Fruit fly (Drosophila melanogaster) whole organism, embryonic: Measurements from ENCODE around the gene Ugt35E2.

Source experiments
- Bteb2 ChIP-seq: fragments of 200-800 bp; sonication (Bioruptor generic); optimal IDR thresholded peaks from 2 replicates; lab custom pipeline; 2016; ENCODE audit warnings: missing biosample characterization, missing genetic modification characterization
- CG10147 ChIP-seq: fragments of 200-800 bp; sonication (Bioruptor generic); optimal IDR thresholded peaks from 2 replicates; lab custom pipeline; 2019; ENCODE audit warnings: missing biosample characterization, mild to moderate bottlenecking, missing genetic modification characterization, moderate library complexity
- CG10543 ChIP-seq: fragments of 200-800 bp; sonication (Bioruptor generic); optimal IDR thresholded peaks from 3 replicates; lab custom pipeline; 2017; ENCODE audit warnings: missing biosample characterization, mild to moderate bottlenecking, missing genetic modification characterization, moderate library complexity
- CG15269 ChIP-seq: fragments of 200-800 bp; sonication (Bioruptor generic); optimal IDR thresholded peaks from 2 replicates; lab custom pipeline; 2018; ENCODE audit warnings: missing biosample characterization, mild to moderate bottlenecking, missing genetic modification characterization, moderate library complexity
- CG16813 ChIP-seq: fragments of 200-800 bp; sonication (Bioruptor generic); IDR thresholded peaks from 3 replicates; pipeline ENCODE4 v1.3.6; 2022; ENCODE audit warnings: missing biosample characterization, missing genetic modification characterization; ENCODE audit not compliant: partially characterized antibody
- CG17568 ChIP-seq: fragments of 200-800 bp; sonication (Bioruptor generic); optimal IDR thresholded peaks from 2 replicates; lab custom pipeline; 2018; ENCODE audit warnings: missing biosample characterization, mild to moderate bottlenecking, missing genetic modification characterization, moderate library complexity
- CG2712 ChIP-seq: fragments of 200-800 bp; optimal IDR thresholded peaks from 3 replicates; lab custom pipeline; 2019; ENCODE audit warnings: missing biosample characterization, mild to moderate bottlenecking, missing genetic modification characterization, moderate library complexity
- CG30403 ChIP-seq: fragments of 200-800 bp; sonication (Bioruptor generic); optimal IDR thresholded peaks from 3 replicates; lab custom pipeline; 2016; ENCODE audit warnings: missing biosample characterization, missing genetic modification characterization
- CG32532 ChIP-seq: fragments of 200-800 bp; sonication (Bioruptor generic); IDR thresholded peaks from 2 replicates; pipeline ENCODE4 v1.3.6; 2022; ENCODE audit warnings: missing biosample characterization, missing genetic modification characterization
- CG6765 ChIP-seq: fragments of 200-800 bp; sonication (Bioruptor generic); optimal IDR thresholded peaks from 3 replicates; lab custom pipeline; 2017; ENCODE audit warnings: missing biosample characterization, mild to moderate bottlenecking, missing genetic modification characterization
- CG6813 ChIP-seq: fragments of 200-800 bp; sonication (Bioruptor generic); optimal IDR thresholded peaks from 2 replicates; lab custom pipeline; 2017; ENCODE audit warnings: missing biosample characterization, missing genetic modification characterization, mild to moderate bottlenecking, moderate library complexity, missing genetic modification reagents
- CG8089 ChIP-seq: fragments of 200-800 bp; sonication (Bioruptor generic); optimal IDR thresholded peaks from 3 replicates; lab custom pipeline; 2016; ENCODE audit warnings: missing biosample characterization, missing genetic modification characterization
- CG8924 ChIP-seq: fragments of 200-800 bp; optimal IDR thresholded peaks from 3 replicates; lab custom pipeline; 2019; ENCODE audit warnings: missing biosample characterization, mild to moderate bottlenecking, missing genetic modification characterization, moderate library complexity
- CrebB ChIP-seq: fragments of 200-800 bp; sonication (Bioruptor generic); optimal IDR thresholded peaks from 3 replicates; lab custom pipeline; 2018; ENCODE audit warnings: missing biosample characterization, mild to moderate bottlenecking, missing genetic modification characterization
- Dip2 ChIP-seq: fragments of 200-800 bp; sonication (Bioruptor generic); IDR thresholded peaks from 2 replicates; pipeline ENCODE4 v1.3.6; 2022; ENCODE audit warnings: missing biosample characterization, missing genetic modification characterization
- E2f1 ChIP-seq: fragments of 200-800 bp; sonication (Bioruptor generic); IDR thresholded peaks from 2 replicates; pipeline ENCODE4 v1.3.6; 2022; ENCODE audit warnings: missing biosample characterization, missing genetic modification characterization
- Hey ChIP-seq: fragments of 200-800 bp; sonication (Bioruptor generic); optimal IDR thresholded peaks from 3 replicates; lab custom pipeline; 2018; ENCODE audit warnings: missing biosample characterization, mild to moderate bottlenecking, missing genetic modification characterization
- Mes4 ChIP-seq: fragments of 200-800 bp; sonication (Bioruptor generic); optimal IDR thresholded peaks from 2 replicates; lab custom pipeline; 2016; ENCODE audit warnings: missing biosample characterization, missing genetic modification characterization
- NC2β ChIP-seq: fragments of 200-800 bp; sonication (Bioruptor generic); optimal IDR thresholded peaks from 2 replicates; lab custom pipeline; 2016; ENCODE audit warnings: missing biosample characterization, missing genetic modification characterization
- PHDP ChIP-seq: fragments of 200-800 bp; sonication (Bioruptor generic); optimal IDR thresholded peaks from 3 replicates; lab custom pipeline; 2018; ENCODE audit warnings: missing biosample characterization, mild to moderate bottlenecking, missing genetic modification characterization, moderate library complexity
- Stat92E ChIP-seq, 3 experiments: fragments of >200 bp in 2 of 3; fragments of 200-800 bp in 1 of 3; sonication (Bioruptor generic) in 1 of 3; optimal IDR thresholded peaks; 2 replicates each; lab custom pipeline; 2017 to 2019; ENCODE audit warnings: missing biosample characterization in 3 of 3, missing genetic modification characterization in 3 of 3, mild to moderate bottlenecking in 1 of 3, moderate library complexity in 1 of 3
- TFAM ChIP-seq: fragments of 200-800 bp; sonication (Bioruptor generic); optimal IDR thresholded peaks from 2 replicates; lab custom pipeline; 2017; ENCODE audit warnings: missing biosample characterization, missing genetic modification characterization, inconsistent platforms
- Xrp1 ChIP-seq: fragments of 200-800 bp; sonication (Bioruptor generic); IDR thresholded peaks from 2 replicates; pipeline ENCODE4 v1.3.6; 2022; ENCODE audit warnings: missing biosample characterization, missing genetic modification characterization
- ap ChIP-seq: fragments of 200-800 bp; sonication (Bioruptor generic); IDR thresholded peaks from 2 replicates; pipeline ENCODE4 v1.3.6; 2022; ENCODE audit warnings: missing biosample characterization, missing genetic modification characterization
- ash1 ChIP-seq: fragments of 200-800 bp; sonication (Bioruptor generic); optimal IDR thresholded peaks from 2 replicates; lab custom pipeline; 2018; ENCODE audit warnings: missing biosample characterization, mild to moderate bottlenecking, missing genetic modification characterization
- az2 ChIP-seq: fragments of 200-800 bp; sonication (Bioruptor generic); optimal IDR thresholded peaks from 3 replicates; lab custom pipeline; 2016; ENCODE audit warnings: missing biosample characterization, missing genetic modification characterization
- bigmax ChIP-seq: fragments of 200-800 bp; sonication (Bioruptor generic); optimal IDR thresholded peaks from 2 replicates; lab custom pipeline; 2018; ENCODE audit warnings: missing biosample characterization, mild to moderate bottlenecking, missing genetic modification characterization
- btn ChIP-seq: fragments of 200-800 bp; sonication (Bioruptor generic); optimal IDR thresholded peaks from 2 replicates; lab custom pipeline; 2016; ENCODE audit warnings: missing biosample characterization, missing genetic modification characterization
- cwo ChIP-seq: fragments of 200-800 bp; sonication (Bioruptor generic); optimal IDR thresholded peaks from 3 replicates; lab custom pipeline; 2017; ENCODE audit warnings: missing biosample characterization, missing genetic modification characterization, mild to moderate bottlenecking, moderate library complexity, missing genetic modification reagents
- dan ChIP-seq: fragments of 200-800 bp; sonication (Bioruptor generic); IDR thresholded peaks from 2 replicates; pipeline ENCODE4 v1.3.6; 2022; ENCODE audit warnings: missing biosample characterization, missing genetic modification characterization
- dpn ChIP-seq, 2 experiments: fragments of 200-800 bp; sonication (Bioruptor generic); optimal IDR thresholded peaks; 3 replicates each; lab custom pipeline; 2016; ENCODE audit warnings: missing biosample characterization in 2 of 2, missing genetic modification characterization in 2 of 2
- esg ChIP-seq: fragments of 200-800 bp; sonication (Bioruptor generic); conservative IDR thresholded peaks from 2 replicates; pipeline ENCODE4 v1.3.6; 2022; ENCODE audit warnings: missing biosample characterization, missing genetic modification characterization
- fd96Cb ChIP-seq: fragments of 200-800 bp; sonication (Bioruptor generic); optimal IDR thresholded peaks from 2 replicates; lab custom pipeline; 2018; ENCODE audit warnings: missing biosample characterization, mild to moderate bottlenecking, missing genetic modification characterization, moderate library complexity
- gce ChIP-seq: fragments of 200-800 bp; sonication (Bioruptor generic); IDR thresholded peaks from 3 replicates; pipeline ENCODE4 v1.3.6; 2022; ENCODE audit warnings: missing biosample characterization, missing genetic modification characterization
- gcm ChIP-seq: fragments of 200-800 bp; sonication (Bioruptor generic); optimal IDR thresholded peaks from 2 replicates; lab custom pipeline; 2019; ENCODE audit warnings: missing biosample characterization, mild to moderate bottlenecking, missing genetic modification characterization, moderate library complexity
- gcm2 ChIP-seq: fragments of 200-800 bp; sonication (Bioruptor generic); optimal IDR thresholded peaks from 2 replicates; lab custom pipeline; 2016; ENCODE audit warnings: missing biosample characterization, missing genetic modification characterization
- gfzf ChIP-seq: fragments of 200-800 bp; sonication (Bioruptor generic); optimal IDR thresholded peaks from 2 replicates; lab custom pipeline; 2016; ENCODE audit warnings: missing biosample characterization, mild to moderate bottlenecking, missing genetic modification characterization, moderate library complexity
- gro ChIP-seq: fragments of 200-800 bp; sonication (Bioruptor generic); optimal IDR thresholded peaks from 2 replicates; lab custom pipeline; 2016; ENCODE audit warnings: missing biosample characterization, missing genetic modification characterization
- insv ChIP-seq, 2 experiments: fragments of 200-800 bp; sonication (Bioruptor generic); optimal IDR thresholded peaks; 3 replicates each; lab custom pipeline; 2016 to 2018; ENCODE audit warnings: missing biosample characterization in 2 of 2, missing genetic modification characterization in 2 of 2
- inv ChIP-seq: fragments of 200-800 bp; sonication (Bioruptor generic); IDR thresholded peaks from 2 replicates; pipeline ENCODE4 v1.3.6; 2022; ENCODE audit warnings: missing biosample characterization, missing genetic modification characterization; ENCODE audit not compliant: partially characterized antibody
- kay ChIP-seq: fragments of 200-800 bp; sonication (Bioruptor generic); optimal IDR thresholded peaks from 2 replicates; lab custom pipeline; 2016; ENCODE audit warnings: missing biosample characterization, missing genetic modification characterization
- pan ChIP-seq, 4 experiments: fragments of >200 bp in 3 of 4; fragments of 200-800 bp in 1 of 4; sonication (Bioruptor generic) in 1 of 4; optimal IDR thresholded peaks in 3 of 4; IDR thresholded peaks in 1 of 4; 2 replicates each; pipeline versions ENCODE4 v1.3.6 to Lab custom; 2017 to 2022; ENCODE audit warnings: missing biosample characterization in 2 of 4, missing genetic modification characterization in 2 of 4, mixed read lengths in 1 of 4
- pb ChIP-seq: fragments of 200-800 bp; sonication (Bioruptor generic); optimal IDR thresholded peaks from 3 replicates; lab custom pipeline; 2016; ENCODE audit warnings: missing biosample characterization, missing genetic modification characterization
- pum ChIP-seq: fragments of 200-800 bp; sonication (Bioruptor generic); optimal IDR thresholded peaks from 2 replicates; lab custom pipeline; 2016; ENCODE audit warnings: missing biosample characterization, missing genetic modification characterization
- stc ChIP-seq: fragments of 200-800 bp; sonication (Bioruptor generic); IDR thresholded peaks from 2 replicates; pipeline ENCODE4 v1.3.6; 2022; ENCODE audit warnings: missing biosample characterization, missing genetic modification characterization
- tap ChIP-seq: fragments of 200-800 bp; optimal IDR thresholded peaks from 3 replicates; lab custom pipeline; 2019; ENCODE audit warnings: missing biosample characterization, mild to moderate bottlenecking, missing genetic modification characterization, moderate library complexity
- toy ChIP-seq: fragments of 200-800 bp; sonication (Bioruptor generic); IDR thresholded peaks from 2 replicates; pipeline ENCODE4 v1.3.6; 2022; ENCODE audit warnings: missing biosample characterization, missing genetic modification characterization
- ttk ChIP-seq: fragments of 200-800 bp; sonication (Bioruptor generic); IDR thresholded peaks from 2 replicates; pipeline ENCODE4 v2.1.2; 2022; ENCODE audit warnings: missing biosample characterization, missing genetic modification characterization
- wdn ChIP-seq: fragments of 200-800 bp; sonication (Bioruptor generic); IDR thresholded peaks from 2 replicates; pipeline ENCODE4 v1.3.6; 2022; ENCODE audit warnings: missing biosample characterization, missing genetic modification characterization
- yki ChIP-seq: fragments of >200 bp; optimal IDR thresholded peaks from 3 replicates; lab custom pipeline; 2018

Ugt35E2 gene

DNA sequence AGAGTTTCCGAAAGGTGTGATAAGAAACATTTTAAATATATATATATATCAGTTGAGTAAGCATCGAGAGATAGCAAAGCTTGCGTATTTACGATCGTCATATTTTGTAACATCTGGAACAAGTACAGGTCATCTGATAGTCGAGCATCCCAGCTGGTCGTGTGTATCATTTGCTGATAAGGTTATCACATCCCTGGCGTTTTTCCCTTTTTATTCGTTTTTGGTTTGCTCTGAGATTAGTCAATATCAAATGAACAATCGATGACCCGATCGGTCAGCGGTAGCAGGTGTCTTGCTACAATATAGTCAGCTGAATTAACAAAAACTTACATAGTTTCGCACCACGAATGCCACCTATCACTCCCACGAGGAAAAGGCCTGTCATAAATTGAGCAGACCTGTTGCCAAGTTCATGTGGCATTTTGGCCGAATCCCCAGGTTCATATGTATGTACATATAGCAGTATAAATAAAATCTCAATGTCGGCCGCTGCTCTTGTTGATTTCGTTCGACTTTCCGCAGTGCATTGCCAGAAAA lies 33.2 kb upstream of the Ugt35E2 start (continued):
- TF ChIP-seq cwo (GFP tag; lab: Kevin White, UChicago) (peak; percentile 75), CrebB (tag; lab: Kevin White, UChicago) (peak; percentile 29), wdn (0 out of 2 replicates have a peak, but pooled peaks have one; percentile 14), pum (GFP tag; lab: Kevin White, UChicago) (no peak), gro (GFP tag; lab: Kevin White, UChicago) (no peak), fd96Cb (tag; lab: Kevin White, UChicago) (peak; percentile 49), Stat92E (GFP tag; optimal IDR thresholded peaks at IDR 0.05; lab: Kevin White, UChicago) (no peak), ash1 (GFP tag; lab: Kevin White, UChicago) (no peak), pb (GFP tag; lab: Kevin White, UChicago) (no peak), dpn (GFP tag; optimal IDR thresholded peaks at IDR 0.05; lab: Kevin White, UChicago) (peak in 1 of 2 experiments; percentile 65), gce (GFP tag; lab: Robert Waterston, UW) (no peak), Xrp1 (GFP tag; lab: Robert Waterston, UW) (no peak), CG10543 (GFP tag; lab: Kevin White, UChicago) (no peak), Bteb2 (no peak), gfzf (GFP tag; lab: Kevin White, UChicago) (no peak), CG16813 (GFP tag; lab: Robert Waterston, UW) (no peak), CG32532 (GFP tag; lab: Robert Waterston, UW) (peak; percentile 68), CG30403 (GFP tag; lab: Kevin White, UChicago) (peak; percentile 59), ttk (GFP tag; lab: Robert Waterston, UW) (peak; percentile 52), PHDP (tag; lab: Kevin White, UChicago) (peak; percentile 66), tap (peak; percentile 47), btn (no peak), stc (GFP tag; lab: Robert Waterston, UW) (0 out of 2 replicates have a peak, but pooled peaks have one; percentile 23), E2f1 (GFP tag; lab: Robert Waterston, UW) (peak; percentile 56), insv (GFP tag; optimal IDR thresholded peaks at IDR 0.05; lab: Kevin White, UChicago) (no peak), esg (GFP tag; lab: Robert Waterston, UW) (peak; percentile 62), gcm (GFP tag; lab: Kevin White, UChicago) (no peak), CG6765 (no peak), gcm2 (GFP tag; lab: Kevin White, UChicago) (no peak), CG15269 (tag; lab: Kevin White, UChicago) (peak; percentile 76), Dip2 (GFP tag; lab: Robert Waterston, UW) (no peak), CG6813 (peak; percentile 35), pan (optimal IDR thresholded peaks at IDR 0.05; lab: Kevin White, UChicago) (no peak), pan (GFP tag; optimal IDR thresholded peaks at IDR 0.05 in 1 of 2, IDR thresholded peaks at IDR 0.05 in 1 of 2) (peak in 1 of 2 experiments; percentile 69), TFAM (GFP tag; lab: Kevin White, UChicago) (no peak), ap (GFP tag; lab: Robert Waterston, UW) (no peak), CG10147 (peak; percentile 31), toy (GFP tag; lab: Robert Waterston, UW) (no peak), CG17568 (GFP tag; lab: Kevin White, UChicago) (peak; percentile 55), NC2β (no peak), CG2712 (tag; lab: Kevin White, UChicago) (peak; percentile 51), kay (GFP tag; lab: Kevin White, UChicago) (peak; percentile 53), Mes4 (GFP tag; lab: Kevin White, UChicago) (no peak), az2 (GFP tag; lab: Kevin White, UChicago) (peak; percentile 51), bigmax (GFP tag; lab: Kevin White, UChicago) (no peak), CG8924 (peak; percentile 58), CG8089 (GFP tag; lab: Kevin White, UChicago) (no peak), inv (GFP tag; lab: Robert Waterston, UW) (no peak), Hey (tag; lab: Kevin White, UChicago) (no peak), dan (no peak), yki (lab: Kevin White, UChicago) (no peak)
